Worm (Caenorhabditis elegans) whole organism, L3 larva: ENCODE data around the gene F20D1.22.
A peak's percentile ranks its signal among the peaks of the same experiment; 100 is the strongest.

Experiments
- R02D3.7 ChIP-seq: fragments of 150-350 bp; optimal IDR thresholded peaks from 2 replicates; lab custom pipeline; 2014; ENCODE audit warnings: missing biosample characterization, missing genetic modification characterization
- ZK546.5 ChIP-seq: sonication (generic microtip); optimal IDR thresholded peaks from 2 replicates; lab custom pipeline; 2017; ENCODE audit warnings: missing biosample characterization, missing genetic modification characterization
- aly-2 ChIP-seq: fragments of 150-350 bp; optimal IDR thresholded peaks from 2 replicates; lab custom pipeline; 2014; ENCODE audit warnings: missing biosample characterization, missing genetic modification characterization
- ceh-16 ChIP-seq: sonication (generic microtip); optimal IDR thresholded peaks from 2 replicates; lab custom pipeline; 2017; ENCODE audit warnings: missing biosample characterization, missing genetic modification characterization
- ceh-28 ChIP-seq: fragments of 150-350 bp; optimal IDR thresholded peaks from 2 replicates; lab custom pipeline; 2014; ENCODE audit warnings: missing biosample characterization, missing genetic modification reagents, missing genetic modification characterization
- ceh-82 ChIP-seq: fragments of 150-350 bp; optimal IDR thresholded peaks from 2 replicates; lab custom pipeline; 2014; ENCODE audit warnings: missing biosample characterization, missing genetic modification characterization
- ceh-9 ChIP-seq: sonication (generic microtip); optimal IDR thresholded peaks from 2 replicates; lab custom pipeline; 2018; ENCODE audit warnings: missing biosample characterization, missing genetic modification characterization
- daf-12 ChIP-seq: fragments of 150-350 bp; optimal IDR thresholded peaks from 2 replicates; lab custom pipeline; 2014; ENCODE audit warnings: missing biosample characterization, missing genetic modification reagents, missing genetic modification characterization
- egl-27 ChIP-seq: sonication (generic microtip); optimal IDR thresholded peaks from 4 replicates; lab custom pipeline; 2017; ENCODE audit warnings: missing biosample characterization, missing genetic modification reagents, missing genetic modification characterization
- egl-5 ChIP-seq: fragments of 150-350 bp; optimal IDR thresholded peaks from 2 replicates; lab custom pipeline; 2017; ENCODE audit warnings: missing biosample characterization, missing genetic modification reagents, missing genetic modification characterization, inconsistent platforms
- elt-1 ChIP-seq: fragments of 150-350 bp; optimal IDR thresholded peaks from 2 replicates; lab custom pipeline; 2014; ENCODE audit warnings: missing biosample characterization, missing genetic modification characterization
- elt-2 ChIP-seq: sonication (generic microtip); optimal IDR thresholded peaks from 2 replicates; lab custom pipeline; 2016; ENCODE audit warnings: missing genetic modification reagents, mild to moderate bottlenecking, missing genetic modification characterization, missing compliant biosample characterization
- elt-3 ChIP-seq, 3 experiments: fragments of 150-350 bp in 1 of 3; sonication (generic microtip) in 2 of 3; optimal IDR thresholded peaks; 2 replicates in 2 of 3; 4 replicates in 1 of 3; lab custom pipeline; 2014 to 2017; ENCODE audit warnings: missing biosample characterization in 3 of 3, missing genetic modification characterization in 3 of 3
- eor-1 ChIP-seq, 2 experiments: fragments of 150-350 bp; optimal IDR thresholded peaks; 2 replicates each; lab custom pipeline; 2014 to 2018; ENCODE audit warnings: missing biosample characterization in 2 of 2, missing genetic modification characterization in 2 of 2
- fkh-10 ChIP-seq: sonication (generic microtip); optimal IDR thresholded peaks from 2 replicates; lab custom pipeline; 2017; ENCODE audit warnings: missing biosample characterization, missing genetic modification reagents, missing genetic modification characterization
- fos-1 ChIP-seq: fragments of 150-350 bp; optimal IDR thresholded peaks from 2 replicates; lab custom pipeline; 2014; ENCODE audit warnings: missing biosample characterization, missing genetic modification characterization
- hmg-11 ChIP-seq: sonication (generic microtip); optimal IDR thresholded peaks from 2 replicates; lab custom pipeline; 2016; ENCODE audit warnings: missing genetic modification characterization, missing compliant biosample characterization
- jun-1 ChIP-seq: fragments of 150-350 bp; optimal IDR thresholded peaks from 2 replicates; lab custom pipeline; 2014; ENCODE audit warnings: missing biosample characterization, missing genetic modification reagents, missing genetic modification characterization
- lin-15B ChIP-seq: fragments of 150-350 bp; optimal IDR thresholded peaks from 2 replicates; lab custom pipeline; 2014; ENCODE audit warnings: missing biosample characterization, missing genetic modification characterization
- lin-39 ChIP-seq: fragments of 150-350 bp; optimal IDR thresholded peaks from 2 replicates; lab custom pipeline; 2018; ENCODE audit warnings: missing biosample characterization, missing genetic modification reagents, missing genetic modification characterization
- lsy-12 ChIP-seq: sonication (generic microtip); optimal IDR thresholded peaks from 2 replicates; lab custom pipeline; 2016; ENCODE audit warnings: mild to moderate bottlenecking, missing genetic modification characterization, missing compliant biosample characterization
- mml-1 ChIP-seq: fragments of 150-350 bp; sonication (generic microtip); optimal IDR thresholded peaks from 3 replicates; lab custom pipeline; 2014; ENCODE audit warnings: missing biosample characterization, missing genetic modification characterization
- nfya-1 ChIP-seq: sonication (generic microtip); optimal IDR thresholded peaks from 2 replicates; lab custom pipeline; 2017; ENCODE audit warnings: missing genetic modification characterization, mild to moderate bottlenecking, missing compliant biosample characterization, antibody characterized with exemption, moderate library complexity; ENCODE audit not compliant: insufficient read depth
- nhr-11 ChIP-seq: fragments of 150-350 bp; optimal IDR thresholded peaks from 2 replicates; lab custom pipeline; 2014; ENCODE audit warnings: missing biosample characterization, missing genetic modification characterization
- nhr-23 ChIP-seq: fragments of 150-350 bp; optimal IDR thresholded peaks from 2 replicates; lab custom pipeline; 2014; ENCODE audit warnings: missing biosample characterization, missing genetic modification reagents, missing genetic modification characterization
- nhr-237 ChIP-seq: fragments of 150-350 bp; optimal IDR thresholded peaks from 2 replicates; lab custom pipeline; 2014; ENCODE audit warnings: missing biosample characterization, missing genetic modification characterization
- nhr-28 ChIP-seq: fragments of 150-350 bp; optimal IDR thresholded peaks from 2 replicates; lab custom pipeline; 2014; ENCODE audit warnings: missing biosample characterization, missing genetic modification characterization
- nhr-76 ChIP-seq: fragments of 150-350 bp; sonication (generic microtip); optimal IDR thresholded peaks from 5 replicates; lab custom pipeline; 2014; ENCODE audit warnings: missing biosample characterization, missing genetic modification characterization
- pha-4 ChIP-seq: fragments of 150-350 bp; optimal IDR thresholded peaks from 2 replicates; lab custom pipeline; 2014; ENCODE audit warnings: missing biosample characterization, missing genetic modification reagents, missing genetic modification characterization
- pqm-1 ChIP-seq: fragments of 150-350 bp; optimal IDR thresholded peaks from 2 replicates; lab custom pipeline; 2017; ENCODE audit warnings: missing biosample characterization, missing genetic modification characterization, inconsistent platforms
- sea-2 ChIP-seq: fragments of 150-350 bp; sonication (generic microtip); optimal IDR thresholded peaks from 4 replicates; lab custom pipeline; 2014; ENCODE audit warnings: missing biosample characterization, missing genetic modification reagents, missing genetic modification characterization
- skn-1 ChIP-seq: fragments of 150-350 bp; optimal IDR thresholded peaks from 2 replicates; lab custom pipeline; 2014; ENCODE audit warnings: missing biosample characterization, missing genetic modification characterization
- tbx-2 ChIP-seq: sonication (generic microtip); optimal IDR thresholded peaks from 2 replicates; lab custom pipeline; 2016; ENCODE audit warnings: mild to moderate bottlenecking, missing genetic modification characterization, missing compliant biosample characterization
- unc-62 ChIP-seq: fragments of 150-350 bp; sonication (generic microtip); optimal IDR thresholded peaks from 4 replicates; lab custom pipeline; 2014; ENCODE audit warnings: missing biosample characterization, missing genetic modification reagents, missing genetic modification characterization
- zag-1 ChIP-seq: fragments of 150-350 bp; optimal IDR thresholded peaks from 2 replicates; lab custom pipeline; 2014; ENCODE audit warnings: missing biosample characterization, missing genetic modification characterization
- ztf-4 ChIP-seq: fragments of 150-350 bp; optimal IDR thresholded peaks from 2 replicates; lab custom pipeline; 2014; ENCODE audit warnings: missing biosample characterization, missing genetic modification characterization

Gene F20D1.22

ce11 chrX:15008697-15009096 lies 42.1 kb downstream of the F20D1.22 start:
- no peak for TF ChIP-seq nhr-28 (tag; lab: Kevin White, UChicago)
- no peak for TF ChIP-seq lin-39 (tag; lab: Kevin White, UChicago)
- no peak for TF ChIP-seq eor-1 (tag; optimal IDR thresholded peaks at IDR 0.05; lab: Kevin White, UChicago)
- no peak for TF ChIP-seq daf-12
- no peak for TF ChIP-seq egl-27 (tag; lab: Kevin White, UChicago)
- no peak for TF ChIP-seq ztf-4
- no peak for TF ChIP-seq pqm-1 (tag; lab: Kevin White, UChicago)
- TF ChIP-seq fkh-10 = no peak
- no peak for TF ChIP-seq aly-2
- no peak for TF ChIP-seq ceh-28 (tag; lab: Kevin White, UChicago)

DNA sequence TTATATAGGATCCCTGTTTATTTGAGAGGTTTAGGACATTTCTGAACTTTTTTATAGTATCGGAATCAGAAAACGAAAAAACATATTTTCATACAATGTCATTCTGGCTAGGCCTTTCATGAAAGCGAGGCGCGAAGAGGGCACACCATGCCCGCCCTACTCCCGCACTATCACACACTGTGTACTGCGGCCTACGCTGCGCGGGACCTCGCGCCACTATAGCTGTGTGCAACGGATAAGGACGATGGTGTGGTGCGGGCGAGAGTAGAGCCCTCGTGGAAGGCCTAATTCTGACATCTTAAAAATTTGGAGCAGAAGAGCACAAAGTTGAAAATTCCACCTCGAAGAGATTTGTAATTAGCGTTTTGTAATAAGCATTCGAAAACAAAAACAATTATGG lies 44.3 kb downstream of the F20D1.22 start:
- no peak for TF ChIP-seq eor-1 (tag; optimal IDR thresholded peaks at IDR 0.05; lab: Kevin White, UChicago)
- TF ChIP-seq unc-62 (GFP tag; lab: Kevin White, UChicago) = no peak
- TF ChIP-seq zag-1 = no peak
- no peak for TF ChIP-seq hmg-11 (tag; lab: Kevin White, UChicago)
- TF ChIP-seq R02D3.7 = no peak
- TF ChIP-seq elt-1 = no peak
- TF ChIP-seq sea-2 = no peak
- no peak for TF ChIP-seq elt-3 (tag; optimal IDR thresholded peaks at IDR 0.05; lab: Kevin White, UChicago)
- TF ChIP-seq daf-12 = no peak
- TF ChIP-seq nhr-11 (tag; lab: Kevin White, UChicago) = no peak
- no peak for TF ChIP-seq pqm-1 (tag; lab: Kevin White, UChicago)

- TF ChIP-seq fkh-10 = peak; percentile 84
- TF ChIP-seq ceh-16 (tag; lab: Kevin White, UChicago) = no peak
These were observed 45.1 kb downstream of the F20D1.22 start for ce11 chrX:15011526-15012274.

DNA sequence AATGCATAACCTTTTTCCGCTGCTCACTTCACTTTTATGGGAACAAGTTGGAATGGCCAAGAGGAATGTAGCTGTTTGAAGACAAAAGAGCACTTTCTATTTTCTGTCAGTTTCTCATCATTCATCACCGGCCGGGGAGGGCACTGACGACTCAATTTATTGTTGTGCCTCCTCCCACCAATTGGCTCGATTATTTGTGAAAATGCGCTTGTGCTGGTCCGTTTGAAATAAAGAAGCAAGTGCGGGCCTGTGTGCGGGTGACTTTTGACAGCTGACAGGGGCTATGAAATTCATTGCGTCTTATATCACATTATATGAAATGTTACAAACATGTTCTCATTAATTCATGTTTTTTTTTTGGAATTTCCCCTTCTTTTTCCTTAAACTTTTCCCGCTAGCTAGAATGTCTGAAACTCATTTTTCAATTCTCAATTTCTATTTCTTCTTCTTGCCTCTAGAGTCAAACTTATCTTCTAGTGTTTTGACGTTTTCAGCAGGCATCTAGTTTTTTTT lies 47.4 kb downstream of the F20D1.22 start:
- TF ChIP-seq elt-2 (tag; lab: Kevin White, UChicago) (no peak), pha-4 (tag; lab: Kevin White, UChicago) (no peak), nhr-23 (tag; lab: Kevin White, UChicago) (no peak), fos-1 (tag; lab: Kevin White, UChicago) (no peak), tbx-2 (tag; lab: Kevin White, UChicago) (no peak), zag-1 (no peak), egl-5 (tag; lab: Kevin White, UChicago) (peak; percentile 81), ceh-16 (tag; lab: Kevin White, UChicago) (no peak), nhr-76 (tag; lab: Kevin White, UChicago) (no peak), nhr-237 (tag; lab: Kevin White, UChicago) (no peak), mml-1 (no peak), skn-1 (tag; lab: Kevin White, UChicago) (no peak), ceh-9 (tag; lab: Kevin White, UChicago) (no peak), lin-15B (tag; lab: Kevin White, UChicago) (no peak), elt-3 (tag; optimal IDR thresholded peaks at IDR 0.05; lab: Kevin White, UChicago) (no peak), lin-39 (tag; lab: Kevin White, UChicago) (peak; percentile 19), jun-1 (tag; lab: Kevin White, UChicago) (no peak), ZK546.5 (tag; lab: Kevin White, UChicago) (no peak), ztf-4 (no peak), lsy-12 (tag; lab: Kevin White, UChicago) (no peak), fkh-10 (no peak), nhr-28 (tag; lab: Kevin White, UChicago) (no peak), ceh-82 (tag; lab: Kevin White, UChicago) (no peak), nfya-1 (tag; lab: Kevin White, UChicago) (peak; percentile 15), eor-1 (tag; optimal IDR thresholded peaks at IDR 0.05; lab: Kevin White, UChicago) (no peak)
- TF ChIP-seq, all 47 proteins: peak for 3
